Worm (Caenorhabditis elegans) whole organism, midembryonic: ENCODE results near the gene F31E9.3.

Source experiments
- med-1 ChIP-seq: sonication (generic microtip); optimal IDR thresholded peaks from 2 replicates; lab custom pipeline; 2017; ENCODE audit warnings: missing genetic modification characterization, mild to moderate bottlenecking, missing compliant biosample characterization, antibody characterized with exemption, missing genetic modification reagents; ENCODE audit not compliant: insufficient read depth
- ref-1 ChIP-seq: fragments of 200-800 bp; sonication (Bioruptor generic); conservative IDR thresholded peaks from 2 replicates; pipeline ENCODE4 v1.3.6; 2022; ENCODE audit warnings: missing genetic modification reagents, missing genetic modification characterization, missing compliant biosample characterization
- tab-1 ChIP-seq: fragments of 200-800 bp; sonication (Bioruptor generic); IDR thresholded peaks from 2 replicates; pipeline ENCODE4 v1.3.6; 2022; ENCODE audit warnings: missing genetic modification characterization, missing compliant biosample characterization
- ztf-23 ChIP-seq: fragments of 200-800 bp; sonication (Bioruptor generic); IDR thresholded peaks from 2 replicates; pipeline ENCODE4 v1.3.6; 2022; ENCODE audit warnings: missing genetic modification reagents, missing genetic modification characterization, missing compliant biosample characterization

DNA sequence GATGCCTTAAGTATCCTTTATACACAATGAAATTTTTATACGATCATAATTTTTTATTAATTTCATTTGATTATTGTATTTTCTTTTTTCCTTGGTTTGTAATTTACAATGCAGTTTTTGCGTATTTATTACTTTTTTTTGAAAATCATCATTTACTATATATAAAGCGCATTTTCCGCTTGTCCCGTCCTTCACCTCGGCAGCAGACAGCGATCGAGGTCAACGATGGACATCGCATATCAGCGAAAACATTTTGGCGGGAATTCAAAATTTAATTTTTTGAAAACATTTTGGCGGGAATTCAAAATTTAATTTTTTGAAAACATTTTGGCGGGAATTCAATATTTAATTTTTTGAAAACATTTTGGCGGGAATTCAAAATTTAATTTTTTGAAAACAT is 14.5 kb upstream of the F31E9.3 start:
- TF ChIP-seq med-1 (GFP tag; lab: Kevin White, UChicago): no peak
- TF ChIP-seq ref-1 (GFP tag; lab: Robert Waterston, UW): no peak
- TF ChIP-seq ztf-23 (GFP tag; lab: Robert Waterston, UW): no peak
- no peak for TF ChIP-seq tab-1
